Fruit fly (Drosophila melanogaster): ENCODE results near the gene CG42613.

CG42613 gene

DNA sequence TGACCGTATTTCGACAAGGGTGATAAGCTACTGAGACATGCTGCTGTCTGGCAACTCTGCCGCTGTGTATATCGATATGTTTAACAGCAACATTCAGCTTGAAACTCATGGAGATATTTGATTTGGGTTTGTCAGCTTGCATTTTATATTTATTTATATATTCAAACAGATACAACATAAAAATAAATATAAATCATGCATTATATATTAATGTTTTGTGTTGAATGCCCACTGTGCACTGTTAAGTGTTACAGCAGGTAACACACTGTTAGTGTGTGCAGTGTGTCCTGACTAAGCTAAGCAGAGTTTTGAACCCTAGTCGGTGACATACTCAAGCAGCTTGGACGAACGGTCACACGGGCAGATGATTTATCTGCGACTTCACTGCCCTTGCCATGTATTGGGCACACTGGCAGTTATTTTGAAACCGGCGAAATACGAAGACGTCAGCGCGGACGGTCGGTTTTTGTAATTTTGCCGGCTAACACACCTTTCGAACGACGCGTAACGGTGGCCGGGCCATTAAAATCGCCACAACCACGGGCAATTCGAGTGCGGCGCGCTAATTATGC, 54.7 kb downstream of the CG42613 start, which contains the start of the genes snRNP-U1-C and gukh (continued):
- TF ChIP-seq CG13296 (GFP tag; optimal IDR thresholded peaks at IDR 0.05) (peak; percentile 74), GATAe (GFP tag; conservative IDR thresholded peaks at IDR 0.05) (peak; percentile 59; the same call in 1 of the 2 replicates), Dad (GFP tag; optimal IDR thresholded peaks at IDR 0.05) (no peak), Antp (GFP tag; optimal IDR thresholded peaks at IDR 0.05) (peak; percentile 20), psq (GFP tag; optimal IDR thresholded peaks at IDR 0.05) (peak; percentile 55), CG6254 (GFP tag; optimal IDR thresholded peaks at IDR 0.05) (no peak), kni (GFP tag; optimal IDR thresholded peaks at IDR 0.05) (peak; percentile 5), CG33213 (GFP tag; optimal IDR thresholded peaks at IDR 0.05) (peak; percentile 52), Blimp-1 (GFP tag; optimal IDR thresholded peaks at IDR 0.05) (peak; percentile 77), Bgb (GFP tag; IDR thresholded peaks at IDR 0.05; ENCODE audit: partially characterized antibody) (peak; percentile 66), CG12391 (tag; optimal IDR thresholded peaks at IDR 0.05) (peak; percentile 92), CG8924 (tag; optimal IDR thresholded peaks at IDR 0.05) (peak; percentile 90), CG31388 (GFP tag; optimal IDR thresholded peaks at IDR 0.05) (no peak), Dek (tag; optimal IDR thresholded peaks at IDR 0.05) (peak; percentile 82), CG14710 (tag; optimal IDR thresholded peaks at IDR 0.05) (peak; percentile 88), Gsc (GFP tag; IDR thresholded peaks at IDR 0.05) (no peak), Meics (GFP tag; optimal IDR thresholded peaks at IDR 0.05) (peak; percentile 73), C15 (GFP tag; IDR thresholded peaks at IDR 0.05) (peak; percentile 56; the same call in 1 of the 3 replicates), sna (GFP tag; IDR thresholded peaks at IDR 0.05; ENCODE audit: partially characterized antibody) (peak; percentile 84), hth (optimal IDR thresholded peaks at IDR 0.05) (no peak), CG6175 (GFP tag; IDR thresholded peaks at IDR 0.05) (peak; percentile 66; the same call in 1 of the 3 replicates), Hmx (GFP tag; optimal IDR thresholded peaks at IDR 0.05) (no peak), chn (GFP tag; optimal IDR thresholded peaks at IDR 0.05) (peak; percentile 31), crol (GFP tag; IDR thresholded peaks at IDR 0.05) (no peak), Trl (optimal IDR thresholded peaks at IDR 0.05) (no peak), Trl (GFP tag; optimal IDR thresholded peaks at IDR 0.05) (no peak), slp2 (GFP tag; optimal IDR thresholded peaks at IDR 0.05) (no peak), CG17361 (GFP tag; IDR thresholded peaks at IDR 0.05) (peak; percentile 76), Atf6 (GFP tag; IDR thresholded peaks at IDR 0.05) (peak; percentile 88), CG11723 (GFP tag; optimal IDR thresholded peaks at IDR 0.05) (peak; percentile 65), CG1832 (GFP tag; optimal IDR thresholded peaks at IDR 0.05) (no peak), Scr (GFP tag; IDR thresholded peaks at IDR 0.05; ENCODE audit: partially characterized antibody) (peak; percentile 77), jumu (GFP tag; optimal IDR thresholded peaks at IDR 0.05) (peak; percentile 18), sd (tag; optimal IDR thresholded peaks at IDR 0.05) (peak; percentile 66), CG13624 (GFP tag; optimal IDR thresholded peaks at IDR 0.05) (peak; percentile 39), Awh (GFP tag; IDR thresholded peaks at IDR 0.05) (peak; percentile 78), D (optimal IDR thresholded peaks at IDR 0.05) (no peak), D (GFP tag; optimal IDR thresholded peaks at IDR 0.05) (peak; percentile 53), CG8089 (GFP tag; optimal IDR thresholded peaks at IDR 0.05) (no peak), Atf-2 (GFP tag; optimal IDR thresholded peaks at IDR 0.05) (no peak), CG12236 (GFP tag; optimal IDR thresholded peaks at IDR 0.05) (no peak), Sry-δ (GFP tag; optimal IDR thresholded peaks at IDR 0.05) (peak; percentile 35), CG7987 (GFP tag; optimal IDR thresholded peaks at IDR 0.05) (peak; percentile 32), CG16779 (GFP tag; IDR thresholded peaks at IDR 0.05) (peak; percentile 79), Hand (GFP tag; optimal IDR thresholded peaks at IDR 0.05) (peak; percentile 56), twi (tag; optimal IDR thresholded peaks at IDR 0.05) (peak; percentile 66), trh (GFP tag; optimal IDR thresholded peaks at IDR 0.05) (peak; percentile 61), btn (GFP tag; optimal IDR thresholded peaks at IDR 0.05) (no peak), ERR (GFP tag; optimal IDR thresholded peaks at IDR 0.05) (no peak), CG8359 (GFP tag; optimal IDR thresholded peaks at IDR 0.05; ENCODE audit: borderline replicate concordance) (no peak), Usf (GFP tag; optimal IDR thresholded peaks at IDR 0.05) (peak; percentile 14)
